Worm (Caenorhabditis elegans): Measurements from ENCODE around the gene fbxc-54.

DNA sequence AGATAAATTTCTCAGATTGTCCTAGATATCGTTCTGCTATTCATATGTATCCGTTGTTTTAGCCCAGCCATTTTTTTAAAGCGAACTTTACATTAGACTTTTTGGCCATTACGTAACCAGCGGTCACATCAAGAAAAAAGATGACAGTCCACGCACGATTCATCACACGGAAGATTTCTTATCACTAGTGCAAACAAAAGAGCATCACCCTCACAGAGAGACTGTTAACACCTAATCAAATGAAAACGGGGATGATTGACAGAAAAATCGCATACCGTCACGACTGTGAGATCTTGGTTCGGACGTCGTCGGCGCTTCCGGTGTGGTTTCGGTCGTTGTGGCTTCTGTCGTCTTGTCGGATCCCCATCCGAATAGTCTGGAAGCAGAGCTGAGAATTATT, 45.1 kb downstream of the fbxc-54 start:
- no peak for TF ChIP-seq unc-55 (GFP tag; optimal IDR thresholded peaks at IDR 0.05)
- TF ChIP-seq elt-4 (tag; optimal IDR thresholded peaks at IDR 0.05) = no peak
- TF ChIP-seq unc-86 (tag; optimal IDR thresholded peaks at IDR 0.05) = no peak
- TF ChIP-seq fkh-10 (GFP tag; optimal IDR thresholded peaks at IDR 0.05) = no peak
- no peak for TF ChIP-seq pha-4 (tag; optimal IDR thresholded peaks at IDR 0.05)
- no peak for TF ChIP-seq ceh-45 (GFP tag; IDR thresholded peaks at IDR 0.05)
- TF ChIP-seq nhr-11 (tag; optimal IDR thresholded peaks at IDR 0.05) = no peak
- TF ChIP-seq hlh-15 (tag; optimal IDR thresholded peaks at IDR 0.05) = no peak
- no peak for TF ChIP-seq lim-6 (tag; optimal IDR thresholded peaks at IDR 0.05)
- no peak for TF ChIP-seq pag-3 (tag; optimal IDR thresholded peaks at IDR 0.05; ENCODE audit: borderline replicate concordance)
- TF ChIP-seq hlh-8 (tag; optimal IDR thresholded peaks at IDR 0.05) = no peak
- no peak for TF ChIP-seq tbx-2 (tag; optimal IDR thresholded peaks at IDR 0.05)

Data from whole organism, late embryonic.